Worm (Caenorhabditis elegans): ENCODE data around the gene C45G9.9.

The C45G9.9 gene

DNA sequence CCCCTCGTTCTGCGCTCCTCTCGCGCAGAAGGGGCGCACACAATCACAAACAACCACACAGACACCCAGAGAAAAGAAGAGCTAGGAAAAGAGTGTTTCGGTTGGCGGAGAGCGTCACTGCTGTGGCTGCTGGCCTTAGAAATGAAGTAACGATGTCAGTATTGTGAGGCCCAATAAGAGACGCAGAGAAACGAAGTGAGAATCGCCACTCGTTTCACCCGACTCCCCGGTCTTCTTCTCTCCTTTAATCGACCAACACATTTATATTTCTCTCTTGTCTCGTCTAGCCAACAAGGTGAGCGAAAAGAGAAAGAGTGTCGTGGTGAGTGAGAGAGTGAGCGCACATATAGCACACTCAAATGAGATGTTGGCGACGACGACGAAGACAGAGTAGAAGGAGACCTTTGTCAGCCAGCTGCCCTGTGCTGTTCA lies 41.7 kb downstream of the C45G9.9 start (continued):
- no peak for TF ChIP-seq nhr-76 (tag; optimal IDR thresholded peaks at IDR 0.05)
- peak; percentile 75 for TF ChIP-seq ceh-28 (tag; optimal IDR thresholded peaks at IDR 0.05)
- TF ChIP-seq mml-1 (tag; optimal IDR thresholded peaks at IDR 0.05): no peak
- peak; percentile 15 for TF ChIP-seq fos-1 (tag; optimal IDR thresholded peaks at IDR 0.05)

ce11 chrIII:5012460-5012859 lies 43.1 kb downstream of the C45G9.9 start:
- TF ChIP-seq elt-1 (tag; optimal IDR thresholded peaks at IDR 0.05): no peak
- no peak for TF ChIP-seq ZK546.5 (tag; optimal IDR thresholded peaks at IDR 0.05)
- TF ChIP-seq nhr-11 (tag; optimal IDR thresholded peaks at IDR 0.05): no peak
- no peak for TF ChIP-seq elt-2 (tag; optimal IDR thresholded peaks at IDR 0.05)
- TF ChIP-seq nhr-12 (tag; optimal IDR thresholded peaks at IDR 0.05): no peak
- no peak for TF ChIP-seq daf-12 (tag; optimal IDR thresholded peaks at IDR 0.05)
- TF ChIP-seq zag-1 (tag; optimal IDR thresholded peaks at IDR 0.05): no peak
- TF ChIP-seq pqm-1 (tag; optimal IDR thresholded peaks at IDR 0.05): no peak
- no peak for TF ChIP-seq nhr-67 (tag; optimal IDR thresholded peaks at IDR 0.05)
- no peak for TF ChIP-seq nhr-77 (tag; optimal IDR thresholded peaks at IDR 0.05)
- TF ChIP-seq lin-15B (tag; optimal IDR thresholded peaks at IDR 0.05): no peak
- no peak for TF ChIP-seq unc-62 (GFP tag; optimal IDR thresholded peaks at IDR 0.05)
- no peak for TF ChIP-seq nhr-43 (tag; optimal IDR thresholded peaks at IDR 0.05; ENCODE audit: poor library complexity, severe bottlenecking)
- no peak for TF ChIP-seq ztf-4 (tag; optimal IDR thresholded peaks at IDR 0.05)
- TF ChIP-seq nhr-237 (tag; optimal IDR thresholded peaks at IDR 0.05): no peak
- no peak for TF ChIP-seq nhr-28 (tag; optimal IDR thresholded peaks at IDR 0.05)
- TF ChIP-seq nhr-76 (tag; optimal IDR thresholded peaks at IDR 0.05): no peak
- no peak for TF ChIP-seq pha-4 (tag; optimal IDR thresholded peaks at IDR 0.05)
- TF ChIP-seq egl-27 (tag; optimal IDR thresholded peaks at IDR 0.05): no peak
- no peak for TF ChIP-seq fkh-2 (tag; optimal IDR thresholded peaks at IDR 0.05)

DNA sequence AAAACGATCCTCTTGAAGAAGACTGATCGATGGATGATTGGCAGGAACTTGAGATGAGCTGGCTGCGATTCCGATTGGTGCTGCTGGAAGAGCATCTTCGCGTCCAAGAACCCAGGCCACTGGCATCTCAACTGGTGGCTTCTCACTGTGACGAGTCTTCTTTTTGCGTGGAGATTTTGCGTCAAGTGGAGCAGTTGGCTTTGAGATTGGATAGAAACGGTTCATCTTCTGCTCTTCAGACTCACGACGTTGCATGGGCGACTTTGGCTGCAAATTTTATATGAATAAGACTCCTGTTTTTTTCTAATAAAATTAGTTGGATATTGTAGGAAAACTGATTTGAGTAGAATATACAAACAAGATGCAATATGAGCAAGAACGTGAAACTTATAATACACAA lies 44.9 kb downstream of the C45G9.9 start:
- TF ChIP-seq unc-62 (GFP tag; optimal IDR thresholded peaks at IDR 0.05) (no peak), eor-1 (tag; optimal IDR thresholded peaks at IDR 0.05) (no peak), nhr-67 (tag; optimal IDR thresholded peaks at IDR 0.05) (no peak), lin-39 (tag; optimal IDR thresholded peaks at IDR 0.05) (no peak), jun-1 (tag; optimal IDR thresholded peaks at IDR 0.05) (no peak), ztf-4 (tag; optimal IDR thresholded peaks at IDR 0.05) (no peak), lin-15B (tag; optimal IDR thresholded peaks at IDR 0.05) (no peak)

- TF ChIP-seq aly-2 (tag; optimal IDR thresholded peaks at IDR 0.05): no peak
- TF ChIP-seq fkh-10 (GFP tag; optimal IDR thresholded peaks at IDR 0.05): no peak
- no peak for TF ChIP-seq R02D3.7 (tag; optimal IDR thresholded peaks at IDR 0.05)
- TF ChIP-seq daf-12 (tag; optimal IDR thresholded peaks at IDR 0.05): no peak
- TF ChIP-seq elt-1 (tag; optimal IDR thresholded peaks at IDR 0.05): no peak
- no peak for TF ChIP-seq ZK546.5 (tag; optimal IDR thresholded peaks at IDR 0.05)
- TF ChIP-seq nhr-25 (tag; optimal IDR thresholded peaks at IDR 0.05): no peak
- TF ChIP-seq nhr-28 (tag; optimal IDR thresholded peaks at IDR 0.05): no peak
- no peak for TF ChIP-seq nhr-67 (tag; optimal IDR thresholded peaks at IDR 0.05)
- TF ChIP-seq egl-5 (tag; optimal IDR thresholded peaks at IDR 0.05): no peak
- no peak for TF ChIP-seq skn-1 (tag; optimal IDR thresholded peaks at IDR 0.05)
- TF ChIP-seq elt-3 (tag; optimal IDR thresholded peaks at IDR 0.05): no peak
- no peak for TF ChIP-seq ceh-82 (tag; optimal IDR thresholded peaks at IDR 0.05)
- TF ChIP-seq ceh-9 (tag; optimal IDR thresholded peaks at IDR 0.05): no peak
- TF ChIP-seq mml-1 (tag; optimal IDR thresholded peaks at IDR 0.05): no peak
These were observed 46.9 kb downstream of the C45G9.9 start, which contains the start of gene R144.11 for ce11 chrIII:5008730-5009129. Gene R144.11 (minus strand): TSS chrIII:5008830.

ce11 chrIII:5006881-5007280 lies 48.7 kb downstream of the C45G9.9 start, which contains the start of gene R144.12:
Gene R144.12 (minus strand): TSS chrIII:5006981.
- no peak for TF ChIP-seq sea-2 (GFP tag; optimal IDR thresholded peaks at IDR 0.05)
- TF ChIP-seq elt-2 (tag; optimal IDR thresholded peaks at IDR 0.05): no peak

Measured in whole organism, L3 larva.